Fruit fly (Drosophila melanogaster): ENCODE data around the gene CG13887.

CG13887 gene

dm6 chr3L:824444-824843 lies 13.2 kb upstream of the CG13887 start (continued):
- TF ChIP-seq CG9437 (GFP tag; optimal IDR thresholded peaks at IDR 0.05) (no peak), CG9797 (GFP tag; optimal IDR thresholded peaks at IDR 0.05) (no peak), CG13424 (tag; optimal IDR thresholded peaks at IDR 0.05) (peak; percentile 25), CoRest (tag; optimal IDR thresholded peaks at IDR 0.05) (no peak), cas (GFP tag; IDR thresholded peaks at IDR 0.05) (no peak), Ets65A (GFP tag) (peak; percentile 88), ro (GFP tag; IDR thresholded peaks at IDR 0.05) (no peak), hkb (optimal IDR thresholded peaks at IDR 0.05) (no peak), hkb (GFP tag; IDR thresholded peaks at IDR 0.05) (0 out of 2 replicates have a peak, but pooled peaks have one; percentile 16), HLH4C (GFP tag; IDR thresholded peaks at IDR 0.05; ENCODE audit: partially characterized antibody) (no peak), Eip74EF (GFP tag; optimal IDR thresholded peaks at IDR 0.05) (peak in 1 of 2 experiments; percentile 23), CG2678 (tag; optimal IDR thresholded peaks at IDR 0.05) (peak; percentile 51), ash1 (GFP tag; optimal IDR thresholded peaks at IDR 0.05) (no peak), bcd (GFP tag; optimal IDR thresholded peaks at IDR 0.05) (no peak), nau (GFP tag; optimal IDR thresholded peaks at IDR 0.05) (peak; percentile 8), HLH3B (GFP tag; IDR thresholded peaks at IDR 0.05) (no peak), Fer3 (tag; optimal IDR thresholded peaks at IDR 0.05) (no peak), CG8388 (GFP tag; optimal IDR thresholded peaks at IDR 0.05) (peak; percentile 29), CG7556 (GFP tag; optimal IDR thresholded peaks at IDR 0.05) (no peak), esg (GFP tag; conservative IDR thresholded peaks at IDR 0.05) (no peak), CG43689 (GFP tag; IDR thresholded peaks at IDR 0.05) (no peak), Ptx1 (GFP tag; IDR thresholded peaks at IDR 0.05) (peak; percentile 43; the same call in 1 of the 2 replicates), CG3847 (GFP tag; IDR thresholded peaks at IDR 0.05) (no peak), Hr39 (optimal IDR thresholded peaks at IDR 0.05) (no peak), CG17802 (tag; optimal IDR thresholded peaks at IDR 0.05) (no peak), CG5953 (GFP tag; IDR thresholded peaks at IDR 0.05) (0 out of 2 replicates have a peak, but pooled peaks have one; percentile 22), CG10565 (GFP tag; optimal IDR thresholded peaks at IDR 0.05) (no peak), hb (GFP tag; IDR thresholded peaks at IDR 0.05; ENCODE audit: partially characterized antibody) (no peak), nmo (GFP tag; optimal IDR thresholded peaks at IDR 0.05) (peak; percentile 29), klu (GFP tag; IDR thresholded peaks at IDR 0.05) (no peak), bigmax (GFP tag; optimal IDR thresholded peaks at IDR 0.05) (no peak), seq (GFP tag; IDR thresholded peaks at IDR 0.05) (no peak), mld (GFP tag; IDR thresholded peaks at IDR 0.05; ENCODE audit: partially characterized antibody) (no peak), chif (GFP tag; optimal IDR thresholded peaks at IDR 0.05) (peak in 1 of 2 experiments; percentile 24), CG3726 (GFP tag; IDR thresholded peaks at IDR 0.05) (no peak), kay (GFP tag; optimal IDR thresholded peaks at IDR 0.05) (no peak), CG11695 (GFP tag; IDR thresholded peaks at IDR 0.05) (no peak), CkIIα-i1 (GFP tag; IDR thresholded peaks at IDR 0.05) (no peak), sr (GFP tag; IDR thresholded peaks at IDR 0.05) (no peak)

- TF ChIP-seq fru (optimal IDR thresholded peaks at IDR 0.05): no peak
- TF ChIP-seq CG12299 (tag; optimal IDR thresholded peaks at IDR 0.05): no peak
- no peak for TF ChIP-seq NC2β (GFP tag; optimal IDR thresholded peaks at IDR 0.05)
- peak; percentile 14 for TF ChIP-seq bab2 (GFP tag; optimal IDR thresholded peaks at IDR 0.05)
- TF ChIP-seq Eip74EF (GFP tag; optimal IDR thresholded peaks at IDR 0.05): no peak
- peak; percentile 10 for TF ChIP-seq CG3281 (GFP tag; optimal IDR thresholded peaks at IDR 0.05)
- TF ChIP-seq CG6175 (GFP tag; IDR thresholded peaks at IDR 0.05): no peak
- TF ChIP-seq CG14441 (GFP tag; IDR thresholded peaks at IDR 0.05): no peak
- no peak for TF ChIP-seq lbe (GFP tag; optimal IDR thresholded peaks at IDR 0.05)
- no peak for TF ChIP-seq CHES-1-like (GFP tag; optimal IDR thresholded peaks at IDR 0.05)
- no peak for TF ChIP-seq CG2202 (tag; optimal IDR thresholded peaks at IDR 0.05)
- TF ChIP-seq MESR4 (GFP tag; optimal IDR thresholded peaks at IDR 0.05): peak; percentile 74
- peak; percentile 60; the same call in 1 of the 3 replicates for TF ChIP-seq Dbx (GFP tag; IDR thresholded peaks at IDR 0.05)
- no peak; the same call in 1 of the 2 replicates for TF ChIP-seq E2f2 (GFP tag; IDR thresholded peaks at IDR 0.05)
- TF ChIP-seq CG8388 (GFP tag; optimal IDR thresholded peaks at IDR 0.05): no peak
Measured at dm6 chr3L:832897-833857, 4.5 kb upstream of the CG13887 start, which contains the start of gene Sf3b3. Sf3b3 (minus strand) TSS chr3L:833385.
